ENCODE assay signal across 2 fruit fly cellular contexts in genomic region chrX:8490976-8491345, dm6.
TF ChIP-seq lines count a peak whose summit lies in the region.

No protein-coding gene starts in this region.

TF ChIP-seq in whole organism, embryonic, 481 proteins besides CTCF, POLR2A, EP300 and RAD21 (continued from another document):
- TF ChIP-seq CG10959 (GFP tag; IDR thresholded peaks at IDR 0.05; lab: Robert Waterston, UW), result no peak
- TF ChIP-seq CG4707 (GFP tag; optimal IDR thresholded peaks at IDR 0.05; lab: Kevin White, UChicago), result no peak
- no peak for TF ChIP-seq MESR4 (GFP tag; optimal IDR thresholded peaks at IDR 0.05; lab: Kevin White, UChicago)
- no peak for TF ChIP-seq CG18764 (GFP tag; optimal IDR thresholded peaks at IDR 0.05; lab: Kevin White, UChicago)
- no peak for TF ChIP-seq mam (GFP tag; optimal IDR thresholded peaks at IDR 0.05; lab: Kevin White, UChicago)
- TF ChIP-seq exex (tag; optimal IDR thresholded peaks at IDR 0.05; lab: Kevin White, UChicago), result no peak
- no peak for TF ChIP-seq eve (GFP tag; optimal IDR thresholded peaks at IDR 0.05; lab: Kevin White, UChicago)
- no peak for TF ChIP-seq CG12744 (GFP tag; optimal IDR thresholded peaks at IDR 0.05; lab: Kevin White, UChicago)
- TF ChIP-seq gem (tag; optimal IDR thresholded peaks at IDR 0.05; lab: Kevin White, UChicago), result peak; percentile 36
- TF ChIP-seq CG7372 (GFP tag; IDR thresholded peaks at IDR 0.05; lab: Robert Waterston, UW), result no peak
- TF ChIP-seq CG7928 (GFP tag; optimal IDR thresholded peaks at IDR 0.05; lab: Kevin White, UChicago), result no peak
- no peak for TF ChIP-seq CG17829 (tag; optimal IDR thresholded peaks at IDR 0.05; lab: Kevin White, UChicago)
- no peak for TF ChIP-seq CG11723 (GFP tag; optimal IDR thresholded peaks at IDR 0.05; lab: Kevin White, UChicago)
- TF ChIP-seq Meics (GFP tag; optimal IDR thresholded peaks at IDR 0.05; lab: Kevin White, UChicago), result peak; percentile 3
- TF ChIP-seq Awh (GFP tag; IDR thresholded peaks at IDR 0.05; lab: Robert Waterston, UW), result no peak
- no peak for TF ChIP-seq CG12236 (GFP tag; optimal IDR thresholded peaks at IDR 0.05; lab: Kevin White, UChicago)
- no peak for TF ChIP-seq otp (GFP tag; IDR thresholded peaks at IDR 0.05; lab: Robert Waterston, UW)
- peak; percentile 37 for TF ChIP-seq CG7839 (tag; optimal IDR thresholded peaks at IDR 0.05; lab: Kevin White, UChicago)
- no peak for TF ChIP-seq sens-2 (GFP tag; IDR thresholded peaks at IDR 0.05; lab: Robert Waterston, UW)
- TF ChIP-seq CG2875 (GFP tag; optimal IDR thresholded peaks at IDR 0.05; lab: Kevin White, UChicago), result no peak
- TF ChIP-seq Hmx (GFP tag; optimal IDR thresholded peaks at IDR 0.05; lab: Kevin White, UChicago), result no peak
- no peak for TF ChIP-seq CG2889 (GFP tag; IDR thresholded peaks at IDR 0.05; lab: Robert Waterston, UW)
- no peak for TF ChIP-seq CG6272 (GFP tag; IDR thresholded peaks at IDR 0.05; lab: Robert Waterston, UW)
- TF ChIP-seq CG15269 (tag; optimal IDR thresholded peaks at IDR 0.05; lab: Kevin White, UChicago), result no peak
- TF ChIP-seq CG1832 (GFP tag; optimal IDR thresholded peaks at IDR 0.05; lab: Kevin White, UChicago), result no peak
- TF ChIP-seq pan (optimal IDR thresholded peaks at IDR 0.05; lab: Kevin White, UChicago), result no peak
- peak in 1 of 2 experiments; percentile 6 for TF ChIP-seq pan (GFP tag; optimal IDR thresholded peaks at IDR 0.05 in 1 of 2, IDR thresholded peaks at IDR 0.05 in 1 of 2)
- TF ChIP-seq chif (GFP tag; optimal IDR thresholded peaks at IDR 0.05; lab: Kevin White, UChicago), result no peak
- TF ChIP-seq CG11504 (tag; optimal IDR thresholded peaks at IDR 0.05; lab: Kevin White, UChicago), result peak; percentile 21
- TF ChIP-seq Abd-B (GFP tag; optimal IDR thresholded peaks at IDR 0.05; lab: Kevin White, UChicago), result peak; percentile 24
- no peak for TF ChIP-seq NC2β (GFP tag; optimal IDR thresholded peaks at IDR 0.05; lab: Kevin White, UChicago)
- no peak for TF ChIP-seq HLH54F (GFP tag; optimal IDR thresholded peaks at IDR 0.05; lab: Kevin White, UChicago)
- TF ChIP-seq Dbx (GFP tag; IDR thresholded peaks at IDR 0.05; lab: Robert Waterston, UW), result no peak
- TF ChIP-seq CG15696 (tag; optimal IDR thresholded peaks at IDR 0.05; lab: Kevin White, UChicago), result no peak
- no peak for TF ChIP-seq abd-A (tag; optimal IDR thresholded peaks at IDR 0.05; lab: Kevin White, UChicago)
- no peak for TF ChIP-seq crp (GFP tag; optimal IDR thresholded peaks at IDR 0.05; lab: Kevin White, UChicago)
- peak; percentile 17 for TF ChIP-seq dmrt99B (tag; optimal IDR thresholded peaks at IDR 0.05; lab: Kevin White, UChicago)
- no peak for TF ChIP-seq CG12391 (tag; optimal IDR thresholded peaks at IDR 0.05; lab: Kevin White, UChicago)
- TF ChIP-seq gfzf (GFP tag; optimal IDR thresholded peaks at IDR 0.05; lab: Kevin White, UChicago), result no peak
- TF ChIP-seq kah (GFP tag; optimal IDR thresholded peaks at IDR 0.05; lab: Kevin White, UChicago), result no peak
- TF ChIP-seq ken (GFP tag; IDR thresholded peaks at IDR 0.05; lab: Robert Waterston, UW), result no peak
- TF ChIP-seq CG10654 (GFP tag; optimal IDR thresholded peaks at IDR 0.05; lab: Kevin White, UChicago), result no peak
- peak; percentile 27 for TF ChIP-seq CoRest (tag; optimal IDR thresholded peaks at IDR 0.05; lab: Kevin White, UChicago)
- no peak for TF ChIP-seq CG12071 (GFP tag; optimal IDR thresholded peaks at IDR 0.05; lab: Kevin White, UChicago)
- TF ChIP-seq CG5953 (GFP tag; IDR thresholded peaks at IDR 0.05; lab: Robert Waterston, UW), result no peak
- TF ChIP-seq fd3F (GFP tag; optimal IDR thresholded peaks at IDR 0.05; lab: Kevin White, UChicago), result peak; percentile 1
- TF ChIP-seq CG33557 (GFP tag; optimal IDR thresholded peaks at IDR 0.05; lab: Kevin White, UChicago), result no peak
- TF ChIP-seq grau (tag; optimal IDR thresholded peaks at IDR 0.05; lab: Kevin White, UChicago), result peak; percentile 23
- TF ChIP-seq trem (tag; optimal IDR thresholded peaks at IDR 0.05; lab: Kevin White, UChicago), result no peak
- no peak for TF ChIP-seq CG1529 (GFP tag; optimal IDR thresholded peaks at IDR 0.05; lab: Kevin White, UChicago)
- no peak for TF ChIP-seq CG9797 (GFP tag; optimal IDR thresholded peaks at IDR 0.05; lab: Kevin White, UChicago)
- no peak for TF ChIP-seq CG11093 (GFP tag; IDR thresholded peaks at IDR 0.05; lab: Robert Waterston, UW)
- no peak for TF ChIP-seq CG4854 (GFP tag; optimal IDR thresholded peaks at IDR 0.05; lab: Kevin White, UChicago)
- TF ChIP-seq Kr (GFP tag; optimal IDR thresholded peaks at IDR 0.05; lab: Kevin White, UChicago), result no peak
- TF ChIP-seq az2 (GFP tag; optimal IDR thresholded peaks at IDR 0.05; lab: Kevin White, UChicago), result no peak

TF ChIP-seq in whole organism, prepupa, 60 proteins besides CTCF, POLR2A, EP300 and RAD21 (continued from another document):
- TF ChIP-seq CG3919 (GFP tag; optimal IDR thresholded peaks at IDR 0.05; lab: Kevin White, UChicago) (no peak), Ets21C (GFP tag; optimal IDR thresholded peaks at IDR 0.05; lab: Kevin White, UChicago) (peak; percentile 42), dsx (GFP tag; optimal IDR thresholded peaks at IDR 0.05; lab: Kevin White, UChicago; ENCODE audit: poor library complexity, severe bottlenecking) (no peak), Sox15 (GFP tag; optimal IDR thresholded peaks at IDR 0.05; lab: Kevin White, UChicago) (no peak), CG3032 (tag; optimal IDR thresholded peaks at IDR 0.05; lab: Kevin White, UChicago) (peak; percentile 5), Eip78C (GFP tag; lab: Kevin White, UChicago) (peak; percentile 87), CG8632 (GFP tag; optimal IDR thresholded peaks at IDR 0.05; lab: Kevin White, UChicago) (no peak), cyc (GFP tag; optimal IDR thresholded peaks at IDR 0.05; lab: Kevin White, UChicago) (peak; percentile 28), Ets96B (tag; optimal IDR thresholded peaks at IDR 0.05; lab: Kevin White, UChicago) (no peak), vri (GFP tag; optimal IDR thresholded peaks at IDR 0.05; lab: Kevin White, UChicago) (no peak), CG9139 (GFP tag; optimal IDR thresholded peaks at IDR 0.05; lab: Kevin White, UChicago) (no peak), CG6276 (GFP tag; optimal IDR thresholded peaks at IDR 0.05; lab: Kevin White, UChicago) (no peak), CG4318 (GFP tag; optimal IDR thresholded peaks at IDR 0.05; lab: Kevin White, UChicago) (no peak), fkh (GFP tag; optimal IDR thresholded peaks at IDR 0.05; lab: Kevin White, UChicago) (no peak), CG6808 (GFP tag; optimal IDR thresholded peaks at IDR 0.05; lab: Kevin White, UChicago) (peak; percentile 26), Eip75B (GFP tag; optimal IDR thresholded peaks at IDR 0.05; lab: Kevin White, UChicago) (peak; percentile 29), Blimp-1 (GFP tag; optimal IDR thresholded peaks at IDR 0.05; lab: Kevin White, UChicago) (no peak), CG16779 (tag; optimal IDR thresholded peaks at IDR 0.05; lab: Kevin White, UChicago) (no peak), lz (GFP tag; optimal IDR thresholded peaks at IDR 0.05; lab: Kevin White, UChicago) (peak; percentile 27), OdsH (GFP tag; optimal IDR thresholded peaks at IDR 0.05; lab: Kevin White, UChicago) (no peak), ss (GFP tag; optimal IDR thresholded peaks at IDR 0.05; lab: Kevin White, UChicago) (no peak), Hr39 (GFP tag; optimal IDR thresholded peaks at IDR 0.05; lab: Kevin White, UChicago) (peak; percentile 20), fd85E (GFP tag; optimal IDR thresholded peaks at IDR 0.05; lab: Kevin White, UChicago) (no peak), svp (GFP tag; lab: Kevin White, UChicago) (peak; percentile 70), CG1621 (tag; optimal IDR thresholded peaks at IDR 0.05; lab: Kevin White, UChicago) (no peak), salr (GFP tag; optimal IDR thresholded peaks at IDR 0.05; lab: Kevin White, UChicago) (no peak), Sox102F (GFP tag; optimal IDR thresholded peaks at IDR 0.05; lab: Kevin White, UChicago) (peak; percentile 17), CG8319 (GFP tag; optimal IDR thresholded peaks at IDR 0.05; lab: Kevin White, UChicago) (no peak), Met (GFP tag; optimal IDR thresholded peaks at IDR 0.05; lab: Kevin White, UChicago) (peak; percentile 49), CG8119 (GFP tag; IDR thresholded peaks at IDR 0.05; lab: Robert Waterston, UW) (no peak), pdm3 (GFP tag; optimal IDR thresholded peaks at IDR 0.05; lab: Kevin White, UChicago) (no peak), CG11762 (GFP tag; optimal IDR thresholded peaks at IDR 0.05; lab: Kevin White, UChicago; ENCODE audit: insufficient read depth) (no peak), CG10631 (GFP tag; optimal IDR thresholded peaks at IDR 0.05; lab: Kevin White, UChicago) (no peak), CG6792 (GFP tag; optimal IDR thresholded peaks at IDR 0.05; lab: Kevin White, UChicago) (no peak), Gug (GFP tag; IDR thresholded peaks at IDR 0.05; lab: Robert Waterston, UW) (no peak)
